Worm (Caenorhabditis elegans) whole organism, mixed stage, embryonic: Measurements from ENCODE around the gene F46B3.1.

Experiments
- elt-3 ChIP-seq: fragments of 150-350 bp; optimal IDR thresholded peaks from 2 replicates; lab custom pipeline; 2014; ENCODE audit warnings: missing biosample characterization, missing genetic modification characterization
- ham-2 ChIP-seq: fragments of 200-800 bp; sonication (Bioruptor generic); optimal IDR thresholded peaks from 2 replicates; lab custom pipeline; 2018; ENCODE audit warnings: mild to moderate bottlenecking, missing genetic modification characterization, missing compliant biosample characterization
- snpc-4 ChIP-seq: fragments of 150-350 bp; optimal IDR thresholded peaks from 2 replicates; lab custom pipeline; 2014; ENCODE audit warnings: missing biosample characterization, missing genetic modification characterization
- unc-120 ChIP-seq: sonication (generic microtip); optimal IDR thresholded peaks from 2 replicates; lab custom pipeline; 2017; ENCODE audit warnings: missing genetic modification characterization, missing compliant biosample characterization; ENCODE audit not compliant: poor library complexity, severe bottlenecking
- unc-62 ChIP-seq: fragments of 150-350 bp; optimal IDR thresholded peaks from 2 replicates; lab custom pipeline; 2014; ENCODE audit warnings: missing biosample characterization, missing genetic modification reagents, missing genetic modification characterization

DNA sequence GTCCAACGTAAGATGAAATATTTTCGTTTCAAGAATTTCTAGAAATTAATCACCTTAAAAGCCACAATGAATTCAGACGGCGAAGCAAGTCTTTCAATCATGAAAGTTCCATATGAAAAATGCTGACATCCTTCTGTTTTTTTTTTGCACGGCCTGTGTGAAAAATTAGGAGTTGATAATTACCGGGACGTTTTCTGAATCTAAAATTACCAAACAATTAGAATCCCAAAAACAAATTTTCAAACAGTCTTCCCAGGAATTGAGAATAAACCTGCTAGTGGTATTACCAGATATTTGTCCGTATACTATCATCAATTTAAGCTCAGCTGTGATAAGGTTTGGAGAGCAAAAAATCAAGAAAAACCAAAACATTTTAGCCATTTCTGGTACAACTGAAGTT lies 41.4 kb upstream of the F46B3.1 start, which contains the start of gene Y44A6B.3:
- TF ChIP-seq unc-62 = no peak
- TF ChIP-seq elt-3 (tag; lab: Kevin White, UChicago) = no peak
- no peak for TF ChIP-seq snpc-4 (tag; lab: Kevin White, UChicago)
- no peak for TF ChIP-seq ham-2
- no peak for TF ChIP-seq unc-120 (tag; lab: Kevin White, UChicago)
